Worm (Caenorhabditis elegans): ENCODE measurements around the gene lmbr-1.

ce11 chrIII:8354644-8355461, 17.2 kb upstream of the lmbr-1 start, which contains the start of gene unc-116:
- TF ChIP-seq mdl-1 (tag; optimal IDR thresholded peaks at IDR 0.05) (peak; percentile 16 to 70), ztf-11 (tag; optimal IDR thresholded peaks at IDR 0.05) (no peak), ama-1 (optimal IDR thresholded peaks at IDR 0.05) (no peak), nhr-25 (tag; optimal IDR thresholded peaks at IDR 0.05) (peak; percentile 2), R02D3.7 (tag; optimal IDR thresholded peaks at IDR 0.05) (no peak)
